Fruit fly (Drosophila melanogaster): ENCODE data around the gene CG13008.

dm6 chrX:16670691-16671481 lies 40.2 kb upstream of the CG13008 start:
- TF ChIP-seq Dll (optimal IDR thresholded peaks at IDR 0.05) (no peak), psq (optimal IDR thresholded peaks at IDR 0.05) (no peak)

Measured in whole organism.